Worm (Caenorhabditis elegans): ENCODE measurements around the gene F59B1.2.

DNA sequence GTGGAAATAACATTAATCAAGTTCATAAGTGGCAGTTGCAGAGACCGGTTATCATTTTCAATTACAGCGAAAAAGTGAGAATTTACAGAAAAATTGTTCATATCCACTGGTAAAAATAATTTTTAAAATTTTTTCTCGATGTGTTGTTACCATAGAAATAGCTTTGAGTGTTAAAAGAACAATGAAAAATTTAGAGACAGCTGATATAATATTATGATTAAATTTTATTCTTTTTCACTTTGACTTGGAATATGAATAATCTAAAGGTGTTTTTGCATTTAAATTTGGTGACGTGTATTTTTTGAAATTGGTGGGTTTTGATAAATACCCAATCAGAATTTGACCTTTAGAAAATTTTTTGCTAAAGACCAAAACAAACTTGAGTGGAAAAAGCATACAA is 1.6 kb upstream of the F59B1.2 start, which contains the start of gene F59B1.6:
- TF ChIP-seq hnd-1 (tag; optimal IDR thresholded peaks at IDR 0.05) (no peak), F13C5.2 (tag; optimal IDR thresholded peaks at IDR 0.05) (no peak), hmg-4 (GFP tag; optimal IDR thresholded peaks at IDR 0.05) (no peak), scrt-1 (GFP tag; IDR thresholded peaks at IDR 0.05) (no peak), tbx-11 (GFP tag; IDR thresholded peaks at IDR 0.05) (no peak), flt-1 (GFP tag; IDR thresholded peaks at IDR 0.05) (no peak), sea-1 (GFP tag; conservative IDR thresholded peaks at IDR 0.05) (no peak), ets-7 (tag; optimal IDR thresholded peaks at IDR 0.05) (no peak), ama-1 (optimal IDR thresholded peaks at IDR 0.05) (no peak), pes-1 (GFP tag; IDR thresholded peaks at IDR 0.05) (no peak), tra-4 (tag; optimal IDR thresholded peaks at IDR 0.05) (no peak)

Measured in whole organism, early embryonic.